Fruit fly (Drosophila melanogaster) whole organism, embryonic: ENCODE measurements around the gene CG5793.

ENCODE experiments used
- Abd-B ChIP-seq: fragments of 200-800 bp; sonication (Bioruptor generic); optimal IDR thresholded peaks from 2 replicates; lab custom pipeline; 2018; ENCODE audit warnings: missing biosample characterization, mild to moderate bottlenecking, missing genetic modification characterization, moderate library complexity
- Atf6 ChIP-seq: fragments of 200-800 bp; sonication (Bioruptor generic); IDR thresholded peaks from 2 replicates; pipeline ENCODE4 v1.3.6; 2022; ENCODE audit warnings: missing biosample characterization, missing genetic modification characterization
- Bgb ChIP-seq: fragments of 200-800 bp; sonication (Bioruptor generic); IDR thresholded peaks from 2 replicates; pipeline ENCODE4 v1.3.6; 2022; ENCODE audit warnings: missing biosample characterization, missing genetic modification characterization; ENCODE audit not compliant: partially characterized antibody
- CG10366 ChIP-seq: fragments of 200-800 bp; sonication (Bioruptor generic); IDR thresholded peaks from 2 replicates; pipeline ENCODE4 v1.3.6; 2022; ENCODE audit warnings: missing biosample characterization, missing genetic modification characterization
- CG11398 ChIP-seq: fragments of 200-800 bp; sonication (Bioruptor generic); optimal IDR thresholded peaks from 2 replicates; lab custom pipeline; 2016; ENCODE audit warnings: missing biosample characterization, missing genetic modification characterization
- CG11695 ChIP-seq: fragments of 200-800 bp; sonication (Bioruptor generic); IDR thresholded peaks from 3 replicates; pipeline ENCODE4 v1.3.6; 2022; ENCODE audit warnings: missing biosample characterization, missing genetic modification characterization
- CG1233 ChIP-seq: fragments of 200-800 bp; sonication (Bioruptor generic); optimal IDR thresholded peaks from 4 replicates; lab custom pipeline; 2018; ENCODE audit warnings: missing biosample characterization, mild to moderate bottlenecking, missing genetic modification characterization
- CG14667 ChIP-seq: fragments of 200-800 bp; sonication (Bioruptor generic); IDR thresholded peaks from 2 replicates; pipeline ENCODE4 v1.3.6; 2022; ENCODE audit warnings: missing biosample characterization, missing genetic modification characterization
- CG14710 ChIP-seq: fragments of 200-800 bp; sonication (Bioruptor generic); optimal IDR thresholded peaks from 3 replicates; lab custom pipeline; 2019; ENCODE audit warnings: missing biosample characterization, mild to moderate bottlenecking, missing genetic modification characterization, moderate library complexity
- CG1529 ChIP-seq: fragments of 200-800 bp; sonication (Bioruptor generic); optimal IDR thresholded peaks from 3 replicates; lab custom pipeline; 2018; ENCODE audit warnings: missing biosample characterization, missing genetic modification characterization
- CG17359 ChIP-seq: fragments of 200-800 bp; sonication (Bioruptor generic); optimal IDR thresholded peaks from 3 replicates; lab custom pipeline; 2018; ENCODE audit warnings: missing biosample characterization, mild to moderate bottlenecking, missing genetic modification characterization, moderate library complexity
- CG17829 ChIP-seq: fragments of 200-800 bp; optimal IDR thresholded peaks from 2 replicates; lab custom pipeline; 2019; ENCODE audit warnings: missing biosample characterization, mild to moderate bottlenecking, missing genetic modification characterization, moderate library complexity
- CG18476 ChIP-seq: fragments of 200-800 bp; sonication (Bioruptor generic); optimal IDR thresholded peaks from 2 replicates; lab custom pipeline; 2016; ENCODE audit warnings: missing biosample characterization, mild to moderate bottlenecking, missing genetic modification characterization
- CG2199 ChIP-seq: fragments of 200-800 bp; sonication (Bioruptor generic); IDR thresholded peaks from 3 replicates; pipeline ENCODE4 v1.3.6; 2022; ENCODE audit warnings: missing biosample characterization, missing genetic modification characterization
- CG2712 ChIP-seq: fragments of 200-800 bp; optimal IDR thresholded peaks from 3 replicates; lab custom pipeline; 2019; ENCODE audit warnings: missing biosample characterization, mild to moderate bottlenecking, missing genetic modification characterization, moderate library complexity
- CG30403 ChIP-seq: fragments of 200-800 bp; sonication (Bioruptor generic); optimal IDR thresholded peaks from 3 replicates; lab custom pipeline; 2016; ENCODE audit warnings: missing biosample characterization, missing genetic modification characterization
- CG3163 ChIP-seq: fragments of 200-800 bp; sonication (Bioruptor generic); optimal IDR thresholded peaks from 3 replicates; lab custom pipeline; 2016; ENCODE audit warnings: missing biosample characterization, missing genetic modification characterization
- CG3847 ChIP-seq: fragments of 200-800 bp; sonication (Bioruptor generic); IDR thresholded peaks from 2 replicates; pipeline ENCODE4 v1.3.6; 2022; ENCODE audit warnings: missing biosample characterization, missing genetic modification characterization
- CG4328 ChIP-seq: fragments of 200-800 bp; sonication (Bioruptor generic); optimal IDR thresholded peaks from 3 replicates; lab custom pipeline; 2017; ENCODE audit warnings: missing biosample characterization, missing genetic modification reagents, missing genetic modification characterization
- CG5953 ChIP-seq: fragments of 200-800 bp; sonication (Bioruptor generic); IDR thresholded peaks from 2 replicates; pipeline ENCODE4 v1.3.6; 2022; ENCODE audit warnings: missing biosample characterization, missing genetic modification characterization
- CG6683 ChIP-seq: fragments of 200-800 bp; sonication (Bioruptor generic); optimal IDR thresholded peaks from 2 replicates; lab custom pipeline; 2017; ENCODE audit warnings: missing biosample characterization, mild to moderate bottlenecking, missing genetic modification characterization, missing genetic modification reagents
- CG8359 ChIP-seq: fragments of 200-800 bp; sonication (Bioruptor generic); optimal IDR thresholded peaks from 2 replicates; lab custom pipeline; 2017; ENCODE audit warnings: missing biosample characterization, mild to moderate bottlenecking, missing genetic modification characterization, borderline replicate concordance
- CG8478 ChIP-seq: fragments of >200 bp; optimal IDR thresholded peaks from 2 replicates; lab custom pipeline; 2018
- Dfd ChIP-seq, 2 experiments: fragments of >200 bp; optimal IDR thresholded peaks; 2 replicates each; lab custom pipeline; 2017; ENCODE audit warnings: missing biosample characterization in 2 of 2, missing genetic modification characterization in 2 of 2
- Dip3 ChIP-seq: fragments of 200-800 bp; sonication (Bioruptor generic); optimal IDR thresholded peaks from 3 replicates; lab custom pipeline; 2016; ENCODE audit warnings: missing biosample characterization, missing genetic modification characterization
- H15 ChIP-seq: fragments of 200-800 bp; sonication (Bioruptor generic); IDR thresholded peaks from 3 replicates; pipeline ENCODE4 v1.3.6; 2022; ENCODE audit warnings: missing biosample characterization, missing genetic modification characterization
- Lhr ChIP-seq: fragments of 200-800 bp; sonication (Bioruptor generic); optimal IDR thresholded peaks from 3 replicates; lab custom pipeline; 2017; ENCODE audit warnings: mild to moderate bottlenecking, missing biosample characterization, missing genetic modification reagents, missing genetic modification characterization
- MTF-1 ChIP-seq: fragments of 200-800 bp; sonication (Bioruptor generic); optimal IDR thresholded peaks from 2 replicates; lab custom pipeline; 2018; ENCODE audit warnings: missing biosample characterization, mild to moderate bottlenecking, missing genetic modification characterization, borderline replicate concordance
- Max ChIP-seq: fragments of 200-800 bp; sonication (Bioruptor generic); optimal IDR thresholded peaks from 2 replicates; lab custom pipeline; 2016; ENCODE audit warnings: missing biosample characterization, mild to moderate bottlenecking, missing genetic modification characterization
- Meics ChIP-seq: fragments of 200-800 bp; sonication (Bioruptor generic); optimal IDR thresholded peaks from 2 replicates; lab custom pipeline; 2017; ENCODE audit warnings: missing biosample characterization, mild to moderate bottlenecking, missing genetic modification characterization
- Side ChIP-seq: fragments of 200-800 bp; sonication (Bioruptor generic); optimal IDR thresholded peaks from 2 replicates; lab custom pipeline; 2016; ENCODE audit warnings: missing biosample characterization, missing genetic modification characterization
- Sry-β ChIP-seq: fragments of 200-800 bp; sonication (Bioruptor generic); optimal IDR thresholded peaks from 2 replicates; lab custom pipeline; 2018; ENCODE audit warnings: missing biosample characterization, mild to moderate bottlenecking, missing genetic modification characterization, moderate library complexity
- Tbp ChIP-seq: fragments of >200 bp; optimal IDR thresholded peaks from 2 replicates; lab custom pipeline; 2018; ENCODE audit warnings: missing biosample characterization, missing genetic modification characterization
- Trl ChIP-seq, 3 experiments: fragments of >200 bp in 2 of 3; fragments of 200-800 bp in 1 of 3; sonication (Bioruptor generic) in 1 of 3; optimal IDR thresholded peaks; 2 replicates in 1 of 3; 3 replicates in 2 of 3; lab custom pipeline; 2016 to 2017; ENCODE audit warnings: missing biosample characterization in 1 of 3, missing genetic modification characterization in 1 of 3
- abd-A ChIP-seq: fragments of 200-800 bp; sonication (Bioruptor generic); optimal IDR thresholded peaks from 3 replicates; lab custom pipeline; 2019; ENCODE audit warnings: missing biosample characterization, mild to moderate bottlenecking, missing genetic modification characterization, moderate library complexity
- amos ChIP-seq: fragments of 200-800 bp; sonication (Bioruptor generic); IDR thresholded peaks from 2 replicates; pipeline ENCODE4 v1.3.6; 2022; ENCODE audit warnings: missing biosample characterization, missing genetic modification characterization; ENCODE audit not compliant: partially characterized antibody
- cad ChIP-seq: fragments of >200 bp; optimal IDR thresholded peaks from 2 replicates; lab custom pipeline; 2017; ENCODE audit warnings: missing biosample characterization, missing genetic modification characterization
- cas ChIP-seq: fragments of 200-800 bp; sonication (Bioruptor generic); IDR thresholded peaks from 2 replicates; pipeline ENCODE4 v1.3.6; 2022; ENCODE audit warnings: missing biosample characterization, missing genetic modification characterization
- cato ChIP-seq: fragments of 200-800 bp; sonication (Bioruptor generic); optimal IDR thresholded peaks from 2 replicates; lab custom pipeline; 2016; ENCODE audit warnings: missing biosample characterization, missing genetic modification characterization, borderline replicate concordance
- cg ChIP-seq: fragments of 200-800 bp; sonication (Bioruptor generic); optimal IDR thresholded peaks from 3 replicates; lab custom pipeline; 2019; ENCODE audit warnings: missing biosample characterization, mild to moderate bottlenecking, missing genetic modification characterization, moderate library complexity
- crp ChIP-seq, 2 experiments: fragments of 200-800 bp; sonication (Bioruptor generic); optimal IDR thresholded peaks; 2 replicates in 1 of 2; 3 replicates in 1 of 2; lab custom pipeline; 2017; ENCODE audit warnings: missing biosample characterization in 2 of 2, missing genetic modification characterization in 2 of 2, mild to moderate bottlenecking in 1 of 2, moderate library complexity in 1 of 2
- dmrt11E ChIP-seq: fragments of 200-800 bp; sonication (Bioruptor generic); optimal IDR thresholded peaks from 3 replicates; lab custom pipeline; 2018; ENCODE audit warnings: missing biosample characterization, mild to moderate bottlenecking, missing genetic modification characterization, moderate library complexity
- fu2 ChIP-seq: fragments of 200-800 bp; sonication (Bioruptor generic); optimal IDR thresholded peaks from 2 replicates; lab custom pipeline; 2016; ENCODE audit warnings: missing biosample characterization, missing genetic modification characterization
- nerfin-1 ChIP-seq: fragments of 200-800 bp; sonication (Bioruptor generic); optimal IDR thresholded peaks from 3 replicates; lab custom pipeline; 2019; ENCODE audit warnings: missing biosample characterization, mild to moderate bottlenecking, missing genetic modification characterization, moderate library complexity
- org-1 ChIP-seq: fragments of 200-800 bp; sonication (Bioruptor generic); optimal IDR thresholded peaks from 2 replicates; lab custom pipeline; 2017; ENCODE audit warnings: missing biosample characterization, missing genetic modification characterization
- row ChIP-seq: fragments of 200-800 bp; sonication (Bioruptor generic); IDR thresholded peaks from 3 replicates; pipeline ENCODE4 v1.3.6; 2022; ENCODE audit warnings: missing biosample characterization, missing genetic modification characterization
- salm ChIP-seq: fragments of 200-800 bp; sonication (Bioruptor generic); optimal IDR thresholded peaks from 2 replicates; lab custom pipeline; 2018; ENCODE audit warnings: missing biosample characterization, mild to moderate bottlenecking, missing genetic modification characterization
- tgo ChIP-seq: fragments of 200-800 bp; sonication (Bioruptor generic); IDR thresholded peaks from 3 replicates; pipeline ENCODE4 v1.3.6; 2022; ENCODE audit warnings: missing biosample characterization, missing genetic modification characterization
- tna ChIP-seq: fragments of 200-800 bp; sonication (Bioruptor generic); IDR thresholded peaks from 2 replicates; pipeline ENCODE4 v1.3.6; 2022; ENCODE audit warnings: missing biosample characterization, missing genetic modification characterization; ENCODE audit not compliant: partially characterized antibody
- tx ChIP-seq: fragments of 200-800 bp; sonication (Bioruptor generic); optimal IDR thresholded peaks from 2 replicates; lab custom pipeline; 2016; ENCODE audit warnings: missing biosample characterization, missing genetic modification characterization
- zfh1 ChIP-seq: fragments of 200-800 bp; sonication (Bioruptor generic); IDR thresholded peaks from 3 replicates; pipeline ENCODE4 v1.3.6; 2022; ENCODE audit warnings: missing biosample characterization, missing genetic modification characterization

CG5793 gene

dm6 chr3R:21161620-21162029, 34.3 kb downstream of the CG5793 start (continued):
- TF ChIP-seq CG3847 (GFP tag; lab: Robert Waterston, UW) (peak; percentile 43), tx (no peak), Sry-β (GFP tag; lab: Kevin White, UChicago) (no peak), Abd-B (GFP tag; lab: Kevin White, UChicago) (no peak), Max (GFP tag; lab: Kevin White, UChicago) (no peak), Lhr (no peak), Dfd (GFP tag; optimal IDR thresholded peaks at IDR 0.05; lab: Kevin White, UChicago) (no peak), cas (GFP tag; lab: Robert Waterston, UW) (no peak), zfh1 (GFP tag; lab: Robert Waterston, UW) (no peak), Dip3 (GFP tag; lab: Kevin White, UChicago) (peak; percentile 65), CG1529 (GFP tag; lab: Kevin White, UChicago) (no peak), org-1 (GFP tag; lab: Kevin White, UChicago) (peak; percentile 23), CG14667 (GFP tag; lab: Robert Waterston, UW) (no peak), MTF-1 (no peak), CG2712 (tag; lab: Kevin White, UChicago) (no peak), fu2 (GFP tag; lab: Kevin White, UChicago) (peak; percentile 31), CG2199 (GFP tag; lab: Robert Waterston, UW) (peak; percentile 62; the same call in 1 of the 3 replicates), cato (GFP tag; lab: Kevin White, UChicago) (no peak), CG11695 (no peak; the same call in 2 of the 3 replicates), nerfin-1 (tag; lab: Kevin White, UChicago) (no peak), CG6683 (GFP tag; lab: Kevin White, UChicago) (no peak), dmrt11E (tag; lab: Kevin White, UChicago) (no peak), crp (GFP tag; optimal IDR thresholded peaks at IDR 0.05; lab: Kevin White, UChicago) (no peak), tgo (GFP tag; lab: Robert Waterston, UW) (no peak), Meics (GFP tag; lab: Kevin White, UChicago) (no peak), CG8359 (GFP tag; lab: Kevin White, UChicago) (no peak), Tbp (GFP tag; lab: Kevin White, UChicago) (no peak), CG11398 (GFP tag; lab: Kevin White, UChicago) (peak; percentile 5), H15 (GFP tag; lab: Robert Waterston, UW) (0 out of 3 replicates have a peak, but pooled peaks have one; percentile 7), Bgb (GFP tag; lab: Robert Waterston, UW) (no peak), CG17359 (tag; lab: Kevin White, UChicago) (peak; percentile 14), cad (GFP tag; lab: Kevin White, UChicago) (no peak), tna (GFP tag; lab: Robert Waterston, UW) (no peak), cg (no peak), CG4328 (no peak), CG30403 (peak; percentile 34), CG17829 (tag; lab: Kevin White, UChicago) (no peak), Trl (optimal IDR thresholded peaks at IDR 0.05; lab: Kevin White, UChicago) (no peak), Trl (GFP tag; optimal IDR thresholded peaks at IDR 0.05; lab: Kevin White, UChicago) (no peak), CG18476 (GFP tag; lab: Kevin White, UChicago) (no peak), CG1233 (GFP tag; lab: Kevin White, UChicago) (peak; percentile 28), CG8478 (lab: Kevin White, UChicago) (no peak), salm (no peak), abd-A (no peak), CG14710 (tag; lab: Kevin White, UChicago) (no peak), Side (peak; percentile 0), row (peak; percentile 84; the same call in 2 of the 3 replicates), Atf6 (GFP tag; lab: Robert Waterston, UW) (peak; percentile 56), amos (GFP tag; lab: Robert Waterston, UW) (no peak), CG3163 (GFP tag; lab: Kevin White, UChicago) (no peak), CG10366 (GFP tag; lab: Robert Waterston, UW) (0 out of 2 replicates have a peak, but pooled peaks have one; percentile 41), CG5953 (GFP tag; lab: Robert Waterston, UW) (no peak)
